In the genomic region with DNA sequence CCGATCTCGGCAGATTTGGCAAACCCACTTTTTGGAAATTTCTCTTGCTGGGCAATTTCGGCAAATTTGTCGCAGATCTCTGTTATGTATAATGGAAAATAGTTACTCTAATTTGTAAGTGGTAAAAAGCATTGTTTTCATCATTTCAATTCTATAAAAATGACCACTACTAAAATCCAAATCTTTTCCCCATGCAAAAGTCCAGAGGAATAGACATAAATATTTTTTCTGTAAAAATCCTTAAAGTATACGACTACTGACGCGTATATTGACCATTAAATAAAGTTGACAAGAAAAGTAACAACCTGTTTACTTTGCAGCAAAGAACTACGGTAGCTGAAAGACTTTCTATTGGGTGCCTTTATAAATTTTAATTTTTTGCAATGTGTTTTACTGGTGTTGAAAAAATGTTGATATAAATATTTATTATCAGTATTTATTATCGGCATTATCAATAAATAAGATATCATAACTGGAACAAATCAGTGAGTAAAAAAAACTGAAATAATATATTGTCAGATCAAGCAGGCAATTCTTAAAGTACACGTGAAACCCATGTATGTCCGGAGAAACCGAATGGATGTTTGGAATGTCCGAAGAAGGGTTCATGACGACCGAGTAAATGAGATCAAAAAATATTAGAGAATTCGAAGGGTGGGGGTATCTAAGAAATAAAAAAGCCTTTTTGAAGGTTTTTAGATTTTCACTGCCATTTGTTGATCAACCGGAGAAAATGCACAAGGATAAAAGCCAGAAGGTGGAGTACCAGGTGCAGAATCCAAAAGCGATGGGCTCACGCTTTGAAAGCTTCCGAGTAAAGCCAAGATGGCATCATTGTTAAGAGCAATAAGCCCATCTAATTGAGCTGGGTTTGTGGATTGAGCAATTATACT, we compare ENCODE assay signal across 5 worm cellular contexts.
TF ChIP-seq lines count a peak whose summit lies in the region.

No protein-coding gene starts in this region.

TF ChIP-seq in whole organism, L1 larva, 84 proteins besides CTCF, POLR2A, EP300 and RAD21 (continued from another document and continues in another):
- TF ChIP-seq nhr-85 (tag; lab: Kevin White, UChicago) (peak; percentile 23), nhr-84 (tag; optimal IDR thresholded peaks at IDR 0.05; lab: Kevin White, UChicago) (no peak), egl-27 (tag; optimal IDR thresholded peaks at IDR 0.05; lab: Kevin White, UChicago) (no peak), zag-1 (tag; optimal IDR thresholded peaks at IDR 0.05; lab: Kevin White, UChicago) (no peak), rnt-1 (tag; optimal IDR thresholded peaks at IDR 0.05; lab: Kevin White, UChicago) (peak; percentile 41), tbx-2 (tag; optimal IDR thresholded peaks at IDR 0.05; lab: Kevin White, UChicago) (peak; percentile 56), tlp-1 (tag; optimal IDR thresholded peaks at IDR 0.05; lab: Kevin White, UChicago) (no peak), Y116A8C.19 (tag; optimal IDR thresholded peaks at IDR 0.05; lab: Kevin White, UChicago; ENCODE audit: borderline replicate concordance) (no peak), C34B4.2 (tag; optimal IDR thresholded peaks at IDR 0.05; lab: Kevin White, UChicago) (no peak), hpl-2 (GFP tag; optimal IDR thresholded peaks at IDR 0.05; lab: Kevin White, UChicago) (peak; percentile 19), egl-13 (tag; optimal IDR thresholded peaks at IDR 0.05; lab: Kevin White, UChicago) (no peak), aha-1 (tag; optimal IDR thresholded peaks at IDR 0.05; lab: Kevin White, UChicago) (no peak), efl-1 (optimal IDR thresholded peaks at IDR 0.05; lab: Kevin White, UChicago) (no peak), efl-1 (GFP tag; optimal IDR thresholded peaks at IDR 0.05 in 1 of 2; lab: Kevin White, UChicago) (peak in 1 of 2 experiments; percentile 67), ceh-82 (tag; optimal IDR thresholded peaks at IDR 0.05; lab: Kevin White, UChicago) (no peak), elt-3 (tag; optimal IDR thresholded peaks at IDR 0.05; lab: Kevin White, UChicago) (peak in 1 of 6 experiments; percentile 62), nhr-19 (GFP tag; conservative IDR thresholded peaks at IDR 0.05; lab: Robert Waterston, UW) (peak; percentile 59), swsn-7 (tag; optimal IDR thresholded peaks at IDR 0.05; lab: Kevin White, UChicago) (peak; percentile 7), sox-4 (tag; optimal IDR thresholded peaks at IDR 0.05; lab: Kevin White, UChicago) (no peak), lin-39 (tag; optimal IDR thresholded peaks at IDR 0.05; lab: Kevin White, UChicago) (no peak), lsy-2 (tag; optimal IDR thresholded peaks at IDR 0.05; lab: Kevin White, UChicago) (peak; percentile 39 to 43), lin-13 (GFP tag; optimal IDR thresholded peaks at IDR 0.05; lab: Kevin White, UChicago) (peak; percentile 46), ama-1 (optimal IDR thresholded peaks at IDR 0.05; lab: Kevin White, UChicago) (peak; percentile 85), ztf-4 (tag; optimal IDR thresholded peaks at IDR 0.05; lab: Kevin White, UChicago) (peak; percentile 80)

TF ChIP-seq in whole organism, L2 larva, 48 proteins besides CTCF, POLR2A, EP300 and RAD21 (continued from another document and continues in another):
- peak; percentile 71 for TF ChIP-seq Y55F3AM.14 (GFP tag; optimal IDR thresholded peaks at IDR 0.05; lab: Kevin White, UChicago)
- no peak for TF ChIP-seq snpc-4 (tag; optimal IDR thresholded peaks at IDR 0.05; lab: Kevin White, UChicago)
- TF ChIP-seq elt-3 (tag; optimal IDR thresholded peaks at IDR 0.05; lab: Kevin White, UChicago), result no peak
- TF ChIP-seq C34F6.9 (tag; optimal IDR thresholded peaks at IDR 0.05; lab: Kevin White, UChicago), result no peak
- no peak for TF ChIP-seq ZK546.5 (tag; optimal IDR thresholded peaks at IDR 0.05; lab: Kevin White, UChicago)
- TF ChIP-seq nhr-6 (tag; optimal IDR thresholded peaks at IDR 0.05; lab: Kevin White, UChicago), result no peak
- peak; percentile 71 for TF ChIP-seq ztf-4 (tag; optimal IDR thresholded peaks at IDR 0.05; lab: Kevin White, UChicago)
- no peak for TF ChIP-seq egl-27 (tag; optimal IDR thresholded peaks at IDR 0.05; lab: Kevin White, UChicago)
- no peak for TF ChIP-seq fos-1 (tag; optimal IDR thresholded peaks at IDR 0.05; lab: Kevin White, UChicago)
- no peak for TF ChIP-seq elt-1 (tag; optimal IDR thresholded peaks at IDR 0.05; lab: Kevin White, UChicago)
- TF ChIP-seq nhr-12 (tag; optimal IDR thresholded peaks at IDR 0.05; lab: Kevin White, UChicago), result no peak
- peak; percentile 63 for TF ChIP-seq nhr-11 (tag; optimal IDR thresholded peaks at IDR 0.05; lab: Kevin White, UChicago)
- TF ChIP-seq mbf-1 (tag; optimal IDR thresholded peaks at IDR 0.05; lab: Kevin White, UChicago), result no peak
- TF ChIP-seq nhr-10 (tag; optimal IDR thresholded peaks at IDR 0.05; lab: Kevin White, UChicago), result no peak
- TF ChIP-seq dmd-4 (tag; optimal IDR thresholded peaks at IDR 0.05; lab: Kevin White, UChicago), result no peak
- TF ChIP-seq lin-11 (tag; optimal IDR thresholded peaks at IDR 0.05; lab: Kevin White, UChicago), result no peak
- TF ChIP-seq sem-4 (tag; optimal IDR thresholded peaks at IDR 0.05; lab: Kevin White, UChicago), result peak; percentile 21
- no peak for TF ChIP-seq blmp-1 (tag; optimal IDR thresholded peaks at IDR 0.05; lab: Kevin White, UChicago; ENCODE audit: insufficient read depth)
- TF ChIP-seq ztf-1 (GFP tag; conservative IDR thresholded peaks at IDR 0.05; lab: Robert Waterston, UW), result 0 out of 2 replicates have a peak, but pooled peaks have one; percentile 28
- TF ChIP-seq mab-5 (tag; optimal IDR thresholded peaks at IDR 0.05; lab: Kevin White, UChicago), result no peak
- TF ChIP-seq alr-1 (tag; optimal IDR thresholded peaks at IDR 0.05; lab: Kevin White, UChicago), result no peak
- TF ChIP-seq nhr-237 (tag; optimal IDR thresholded peaks at IDR 0.05; lab: Kevin White, UChicago), result no peak
- TF ChIP-seq F13H6.1 (tag; optimal IDR thresholded peaks at IDR 0.05; lab: Kevin White, UChicago), result peak; percentile 37
- TF ChIP-seq nhr-21 (tag; optimal IDR thresholded peaks at IDR 0.05; lab: Kevin White, UChicago), result peak; percentile 84
- peak; percentile 17 for TF ChIP-seq unc-62 (GFP tag; optimal IDR thresholded peaks at IDR 0.05; lab: Kevin White, UChicago)
- no peak for TF ChIP-seq peb-1 (tag; optimal IDR thresholded peaks at IDR 0.05; lab: Kevin White, UChicago)

TF ChIP-seq in whole organism, L3 larva, 47 proteins besides CTCF, POLR2A, EP300 and RAD21 (continued from another document):
- TF ChIP-seq fkh-2 (tag; optimal IDR thresholded peaks at IDR 0.05; lab: Kevin White, UChicago), result no peak
- TF ChIP-seq nhr-237 (tag; optimal IDR thresholded peaks at IDR 0.05; lab: Kevin White, UChicago), result no peak
- peak; percentile 46 for TF ChIP-seq nhr-67 (tag; optimal IDR thresholded peaks at IDR 0.05; lab: Kevin White, UChicago)
- TF ChIP-seq nhr-43 (tag; optimal IDR thresholded peaks at IDR 0.05; lab: Kevin White, UChicago; ENCODE audit: poor library complexity, severe bottlenecking), result peak; percentile 92
- TF ChIP-seq ztf-4 (tag; optimal IDR thresholded peaks at IDR 0.05; lab: Kevin White, UChicago), result peak; percentile 82
- TF ChIP-seq elt-2 (tag; optimal IDR thresholded peaks at IDR 0.05; lab: Kevin White, UChicago), result peak; percentile 32
- peak; percentile 10 for TF ChIP-seq nfya-1 (tag; optimal IDR thresholded peaks at IDR 0.05; lab: Kevin White, UChicago; ENCODE audit: insufficient read depth)
- TF ChIP-seq nhr-76 (tag; optimal IDR thresholded peaks at IDR 0.05; lab: Kevin White, UChicago), result no peak
- TF ChIP-seq nhr-23 (tag; optimal IDR thresholded peaks at IDR 0.05; lab: Kevin White, UChicago), result peak; percentile 31
- TF ChIP-seq aly-2 (tag; optimal IDR thresholded peaks at IDR 0.05; lab: Kevin White, UChicago), result no peak
- TF ChIP-seq tbx-2 (tag; optimal IDR thresholded peaks at IDR 0.05; lab: Kevin White, UChicago), result peak; percentile 83
- TF ChIP-seq nhr-12 (tag; optimal IDR thresholded peaks at IDR 0.05; lab: Kevin White, UChicago), result no peak

TF ChIP-seq in whole organism, L4 larva, 104 proteins besides CTCF, POLR2A, EP300 and RAD21 (continued from another document and continues in another):
- TF ChIP-seq daf-16 (GFP tag; optimal IDR thresholded peaks at IDR 0.05; lab: Kevin White, UChicago) (peak in 1 of 2 experiments; percentile 74), daf-16 (tag; optimal IDR thresholded peaks at IDR 0.05; lab: Kevin White, UChicago) (peak; percentile 30), dve-1 (tag; optimal IDR thresholded peaks at IDR 0.05; lab: Kevin White, UChicago; ENCODE audit: insufficient read depth) (no peak), pha-4 (GFP tag; IDR thresholded peaks at IDR 0.05; lab: Robert Waterston, UW) (peak; percentile 19; the same call in 1 of the 2 replicates), pha-4 (tag; optimal IDR thresholded peaks at IDR 0.05; lab: Kevin White, UChicago) (no peak), pqm-1 (tag; optimal IDR thresholded peaks at IDR 0.05; lab: Kevin White, UChicago) (no peak), unc-62 (GFP tag; optimal IDR thresholded peaks at IDR 0.05 in 1 of 2; lab: Kevin White, UChicago) (no peak), unc-62 (tag; optimal IDR thresholded peaks at IDR 0.05; lab: Kevin White, UChicago) (no peak), mdl-1 (tag; optimal IDR thresholded peaks at IDR 0.05; lab: Kevin White, UChicago) (peak in 1 of 2 experiments; percentile 16), nhr-76 (tag; optimal IDR thresholded peaks at IDR 0.05; lab: Kevin White, UChicago) (no peak), set-16 (GFP tag; IDR thresholded peaks at IDR 0.05; lab: Robert Waterston, UW) (no peak), aha-1 (tag; lab: Kevin White, UChicago) (peak; percentile 85), F37D6.2 (tag; optimal IDR thresholded peaks at IDR 0.05; lab: Kevin White, UChicago) (no peak), nhr-102 (tag; optimal IDR thresholded peaks at IDR 0.05; lab: Kevin White, UChicago) (peak; percentile 64), unc-130 (GFP tag; optimal IDR thresholded peaks at IDR 0.05; lab: Kevin White, UChicago) (no peak), fkh-10 (GFP tag; optimal IDR thresholded peaks at IDR 0.05; lab: Kevin White, UChicago) (no peak), dpl-1 (GFP tag; optimal IDR thresholded peaks at IDR 0.05; lab: Kevin White, UChicago) (no peak), lin-38 (GFP tag; IDR thresholded peaks at IDR 0.05; lab: Robert Waterston, UW) (peak; percentile 42), daf-8 (GFP tag; IDR thresholded peaks at IDR 0.05; lab: Robert Waterston, UW) (no peak), Y48G9A.11 (GFP tag; IDR thresholded peaks at IDR 0.05; lab: Robert Waterston, UW) (no peak), T26A8.4 (GFP tag; IDR thresholded peaks at IDR 0.05; lab: Robert Waterston, UW) (peak; percentile 90), nhr-10 (tag; optimal IDR thresholded peaks at IDR 0.05; lab: Kevin White, UChicago) (no peak), nhr-11 (tag; optimal IDR thresholded peaks at IDR 0.05; lab: Kevin White, UChicago) (no peak), ama-1 (optimal IDR thresholded peaks at IDR 0.05; lab: Kevin White, UChicago) (peak; percentile 88), nhr-41 (GFP tag; IDR thresholded peaks at IDR 0.05; lab: Robert Waterston, UW) (no peak), ceh-20 (GFP tag; IDR thresholded peaks at IDR 0.05; lab: Robert Waterston, UW) (no peak), mxl-3 (GFP tag; optimal IDR thresholded peaks at IDR 0.05; lab: Kevin White, UChicago) (peak; percentile 44), nhr-28 (tag; optimal IDR thresholded peaks at IDR 0.05; lab: Kevin White, UChicago) (peak; percentile 32), ZK337.2 (GFP tag; IDR thresholded peaks at IDR 0.05; lab: Robert Waterston, UW) (no peak), ceh-28 (tag; optimal IDR thresholded peaks at IDR 0.05; lab: Kevin White, UChicago) (no peak), vab-7 (GFP tag; IDR thresholded peaks at IDR 0.05; lab: Robert Waterston, UW) (no peak), egl-43 (GFP tag; IDR thresholded peaks at IDR 0.05; lab: Robert Waterston, UW) (no peak), F49E8.2 (tag; optimal IDR thresholded peaks at IDR 0.05; lab: Kevin White, UChicago; ENCODE audit: borderline replicate concordance) (no peak), ceh-44 (GFP tag; IDR thresholded peaks at IDR 0.05; lab: Robert Waterston, UW) (no peak), snpc-4 (tag; optimal IDR thresholded peaks at IDR 0.05; lab: Kevin White, UChicago) (no peak)

TF ChIP-seq in whole organism, young adult, 124 proteins besides CTCF, POLR2A, EP300 and RAD21 (continued from another document and continues in another):
- TF ChIP-seq sptf-2 (GFP tag; optimal IDR thresholded peaks at IDR 0.05; lab: Kevin White, UChicago), result no peak
- peak; percentile 23 for TF ChIP-seq madf-10 (tag; optimal IDR thresholded peaks at IDR 0.05; lab: Kevin White, UChicago)
- no peak for TF ChIP-seq Y95B8A.8 (GFP tag; IDR thresholded peaks at IDR 0.05; lab: Robert Waterston, UW)
- TF ChIP-seq pbrm-1 (GFP tag; IDR thresholded peaks at IDR 0.05; lab: Robert Waterston, UW), result no peak
- no peak for TF ChIP-seq egrh-3 (GFP tag; IDR thresholded peaks at IDR 0.05; lab: Robert Waterston, UW)
- TF ChIP-seq ztf-3 (GFP tag; optimal IDR thresholded peaks at IDR 0.05; lab: Kevin White, UChicago), result no peak
- TF ChIP-seq aptf-3 (GFP tag; IDR thresholded peaks at IDR 0.05; lab: Robert Waterston, UW), result no peak
- TF ChIP-seq lin-35 (GFP tag; optimal IDR thresholded peaks at IDR 0.05; lab: Kevin White, UChicago), result peak in 2 of 3 experiments; percentile 21 to 80
- peak; percentile 61 for TF ChIP-seq ztf-26 (tag; optimal IDR thresholded peaks at IDR 0.05; lab: Kevin White, UChicago)
- TF ChIP-seq sdz-38 (tag; optimal IDR thresholded peaks at IDR 0.05; lab: Kevin White, UChicago), result no peak
- TF ChIP-seq F23B12.7 (tag; optimal IDR thresholded peaks at IDR 0.05; lab: Kevin White, UChicago; ENCODE audit: insufficient read depth), result no peak
- no peak for TF ChIP-seq F39B2.1 (GFP tag; IDR thresholded peaks at IDR 0.05; lab: Robert Waterston, UW)
- TF ChIP-seq ceh-27 (GFP tag; optimal IDR thresholded peaks at IDR 0.05; lab: Kevin White, UChicago), result no peak
- no peak for TF ChIP-seq Y67H2A.10 (GFP tag; conservative IDR thresholded peaks at IDR 0.05; lab: Robert Waterston, UW)
- TF ChIP-seq chd-7 (tag; optimal IDR thresholded peaks at IDR 0.05; lab: Kevin White, UChicago), result peak; percentile 47
- no peak for TF ChIP-seq unc-62 (GFP tag; optimal IDR thresholded peaks at IDR 0.05; lab: Kevin White, UChicago)
- no peak for TF ChIP-seq F55B11.4 (tag; optimal IDR thresholded peaks at IDR 0.05; lab: Kevin White, UChicago; ENCODE audit: borderline replicate concordance, insufficient read depth)
- no peak for TF ChIP-seq ceh-100 (GFP tag; IDR thresholded peaks at IDR 0.05; lab: Robert Waterston, UW)
- peak; percentile 88 for TF ChIP-seq repo-1 (tag; optimal IDR thresholded peaks at IDR 0.05; lab: Kevin White, UChicago)
- TF ChIP-seq aptf-2 (GFP tag; conservative IDR thresholded peaks at IDR 0.05; lab: Robert Waterston, UW), result no peak
- TF ChIP-seq C06A6.2 (GFP tag; conservative IDR thresholded peaks at IDR 0.05; lab: Robert Waterston, UW), result 0 out of 2 replicates have a peak, but pooled peaks have one; percentile 11
- TF ChIP-seq F33H1.4 (GFP tag; IDR thresholded peaks at IDR 0.05; lab: Robert Waterston, UW), result no peak
- no peak for TF ChIP-seq ets-4 (GFP tag; optimal IDR thresholded peaks at IDR 0.05; lab: Kevin White, UChicago)
- TF ChIP-seq dpff-1 (tag; optimal IDR thresholded peaks at IDR 0.05; lab: Kevin White, UChicago), result no peak
- no peak for TF ChIP-seq mxl-1 (tag; optimal IDR thresholded peaks at IDR 0.05; lab: Kevin White, UChicago)
- TF ChIP-seq zfh-2 (GFP tag; conservative IDR thresholded peaks at IDR 0.05; lab: Robert Waterston, UW), result no peak
- no peak for TF ChIP-seq ztf-25 (GFP tag; IDR thresholded peaks at IDR 0.05; lab: Robert Waterston, UW)
- TF ChIP-seq F10E7.11 (tag; optimal IDR thresholded peaks at IDR 0.05; lab: Kevin White, UChicago), result no peak
- no peak for TF ChIP-seq let-526 (GFP tag; IDR thresholded peaks at IDR 0.05; lab: Robert Waterston, UW)
- peak; percentile 36; the same call in 1 of the 2 replicates for TF ChIP-seq hsf-1 (GFP tag; IDR thresholded peaks at IDR 0.05; lab: Robert Waterston, UW)
- peak; percentile 1 for TF ChIP-seq lin-54 (GFP tag; optimal IDR thresholded peaks at IDR 0.05; lab: Kevin White, UChicago)
- TF ChIP-seq tlf-1 (GFP tag; optimal IDR thresholded peaks at IDR 0.05; lab: Kevin White, UChicago), result peak; percentile 39
- TF ChIP-seq pha-4 (tag; optimal IDR thresholded peaks at IDR 0.05; lab: Kevin White, UChicago), result no peak
- TF ChIP-seq cebp-2 (GFP tag; IDR thresholded peaks at IDR 0.05; lab: Robert Waterston, UW), result 0 out of 2 replicates have a peak, but pooled peaks have one; percentile 4
- TF ChIP-seq him-1 (tag; optimal IDR thresholded peaks at IDR 0.05; lab: Kevin White, UChicago), result no peak
- no peak for TF ChIP-seq nfya-2 (GFP tag; IDR thresholded peaks at IDR 0.05; lab: Robert Waterston, UW)
- no peak for TF ChIP-seq nfya-1 (tag; optimal IDR thresholded peaks at IDR 0.05; lab: Kevin White, UChicago; ENCODE audit: borderline replicate concordance, insufficient read depth)
- TF ChIP-seq ztf-6 (GFP tag; IDR thresholded peaks at IDR 0.05; lab: Robert Waterston, UW), result no peak
